Fruit fly (Drosophila melanogaster) S2 (cell line): Measurements from ENCODE around the gene CG14079.

ENCODE experiments used
- CG8478 ChIP-seq: fragments of >200 bp; optimal IDR thresholded peaks from 2 replicates; lab custom pipeline; 2018
- CTCF ChIP-seq, 2 experiments: fragments of >200 bp; optimal IDR thresholded peaks; 2 replicates each; lab custom pipeline; 2018

dm6 chr3L:19086364-19087200 is 11.2 kb upstream of the CG14079 start, which contains the start of gene Mkp3:
- TF ChIP-seq CG8478 (no peak), CTCF (optimal IDR thresholded peaks at IDR 0.05; lab: Kevin White, UChicago) (no peak)
